Worm (Caenorhabditis elegans): Measurements from ENCODE around the gene Y47D3A.13.

The Y47D3A.13 gene

DNA sequence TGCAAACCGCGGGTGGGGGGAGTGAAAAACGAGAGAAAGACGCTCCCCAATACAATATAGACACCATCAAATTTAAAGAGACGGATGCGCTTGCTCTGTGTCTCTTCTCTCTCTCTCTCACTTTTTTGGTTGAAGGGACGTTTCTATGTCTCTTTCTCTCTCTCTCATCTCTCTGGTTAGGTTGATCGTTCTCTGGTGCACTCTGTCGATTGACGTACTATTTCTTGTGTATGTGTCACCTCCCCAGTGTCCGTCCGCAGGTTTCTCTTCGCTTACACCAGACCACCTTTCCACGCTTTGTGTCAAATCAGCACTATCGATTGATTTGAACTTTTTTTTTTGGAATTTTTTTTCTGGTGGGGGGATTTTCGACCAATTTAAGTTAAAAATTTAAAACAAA, 19.5 kb upstream of the Y47D3A.13 start (continued):
- no peak for TF ChIP-seq K02D7.2 (tag; optimal IDR thresholded peaks at IDR 0.05)
- peak; percentile 76 for TF ChIP-seq ceh-31 (tag; optimal IDR thresholded peaks at IDR 0.05)
- TF ChIP-seq dmd-4 (tag; optimal IDR thresholded peaks at IDR 0.05; ENCODE audit: borderline replicate concordance), result no peak
- no peak for TF ChIP-seq odd-2 (tag; optimal IDR thresholded peaks at IDR 0.05)
- TF ChIP-seq unc-3 (GFP tag; conservative IDR thresholded peaks at IDR 0.05), result no peak
- no peak for TF ChIP-seq unc-3 (tag; optimal IDR thresholded peaks at IDR 0.05)
- TF ChIP-seq C38D4.7 (GFP tag; optimal IDR thresholded peaks at IDR 0.05), result no peak
- peak; percentile 27 for TF ChIP-seq unc-42 (tag; optimal IDR thresholded peaks at IDR 0.05)
- no peak for TF ChIP-seq ets-4 (tag; optimal IDR thresholded peaks at IDR 0.05)
- TF ChIP-seq ztf-16 (tag; optimal IDR thresholded peaks at IDR 0.05), result no peak
- no peak for TF ChIP-seq nhr-11 (tag; optimal IDR thresholded peaks at IDR 0.05)
- TF ChIP-seq ahr-1 (tag; optimal IDR thresholded peaks at IDR 0.05), result no peak
- no peak for TF ChIP-seq tbx-7 (tag; optimal IDR thresholded peaks at IDR 0.05)
- TF ChIP-seq syd-9 (tag; optimal IDR thresholded peaks at IDR 0.05), result no peak
- no peak for TF ChIP-seq ceh-9 (tag; optimal IDR thresholded peaks at IDR 0.05)
- no peak for TF ChIP-seq eyg-1 (tag; optimal IDR thresholded peaks at IDR 0.05)
- TF ChIP-seq hlh-6 (tag; optimal IDR thresholded peaks at IDR 0.05), result no peak
- TF ChIP-seq tbx-2 (tag; optimal IDR thresholded peaks at IDR 0.05), result peak; percentile 56
- TF ChIP-seq ceh-6 (GFP tag; optimal IDR thresholded peaks at IDR 0.05), result no peak
- TF ChIP-seq pag-3 (tag; optimal IDR thresholded peaks at IDR 0.05; ENCODE audit: borderline replicate concordance), result no peak
- TF ChIP-seq hlh-8 (tag; optimal IDR thresholded peaks at IDR 0.05), result peak; percentile 14
- no peak for TF ChIP-seq nhr-232 (tag; optimal IDR thresholded peaks at IDR 0.05)

DNA sequence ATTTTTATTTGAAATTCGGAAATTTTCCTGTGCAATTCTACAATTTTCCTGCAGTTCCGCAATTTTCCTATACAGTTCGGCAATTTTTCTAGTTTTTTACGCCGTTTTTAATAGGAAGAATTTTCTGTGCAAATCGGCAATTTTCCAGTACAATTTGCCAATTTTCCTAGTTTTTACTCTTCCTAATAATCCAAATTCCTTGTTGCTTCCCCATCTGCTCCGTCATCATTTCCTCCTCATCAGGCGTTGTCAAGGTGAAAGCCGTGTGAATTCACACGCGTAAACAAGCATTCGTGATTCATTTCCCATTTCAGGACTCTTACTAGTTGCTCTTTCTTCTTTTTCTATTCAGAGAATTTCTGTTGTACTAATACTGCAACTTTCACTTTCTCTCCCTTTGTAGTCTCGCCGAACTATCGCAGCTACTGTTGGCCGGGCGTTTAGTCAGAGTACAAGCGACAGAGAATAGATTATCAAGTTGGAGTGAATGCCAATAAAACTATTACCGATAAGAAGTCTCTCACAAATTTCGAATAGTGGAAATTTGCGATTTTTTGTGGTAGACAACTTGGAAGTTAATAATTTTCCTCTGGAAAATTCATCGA, 17.8 kb upstream of the Y47D3A.13 start:
- TF ChIP-seq K09A11.1 (tag; optimal IDR thresholded peaks at IDR 0.05; ENCODE audit: insufficient read depth) (no peak), sox-4 (tag; optimal IDR thresholded peaks at IDR 0.05) (no peak), elt-4 (tag; optimal IDR thresholded peaks at IDR 0.05) (no peak), pros-1 (tag; optimal IDR thresholded peaks at IDR 0.05) (no peak), pax-1 (tag; optimal IDR thresholded peaks at IDR 0.05) (no peak), ahr-1 (tag; optimal IDR thresholded peaks at IDR 0.05) (no peak), ama-1 (optimal IDR thresholded peaks at IDR 0.05) (no peak), pha-2 (tag; optimal IDR thresholded peaks at IDR 0.05) (no peak), unc-55 (GFP tag; optimal IDR thresholded peaks at IDR 0.05) (no peak), rnt-1 (tag; optimal IDR thresholded peaks at IDR 0.05) (no peak), sox-2 (GFP tag; IDR thresholded peaks at IDR 0.05) (no peak), ceh-48 (tag; optimal IDR thresholded peaks at IDR 0.05) (no peak), ceh-30 (tag; optimal IDR thresholded peaks at IDR 0.05) (no peak), lin-11 (tag; optimal IDR thresholded peaks at IDR 0.05) (no peak)

DNA sequence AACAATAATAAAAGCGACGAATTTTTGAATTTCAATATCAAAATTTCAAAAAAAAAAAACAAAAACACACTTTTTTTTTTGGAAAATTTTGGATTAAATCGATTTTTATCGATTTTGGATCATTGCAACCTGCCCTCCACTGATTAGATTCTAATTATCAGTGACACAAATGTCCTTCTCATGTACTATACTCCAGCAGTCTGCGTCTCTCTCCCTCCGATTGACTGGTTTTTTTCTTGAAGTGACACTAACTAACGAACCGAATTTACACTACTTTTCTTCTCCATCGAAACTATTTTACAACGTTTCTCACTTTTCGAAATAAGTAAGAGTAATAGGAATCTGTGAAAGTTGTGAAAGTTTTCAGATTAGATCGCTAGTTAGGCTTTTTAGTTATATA, 16.9 kb upstream of the Y47D3A.13 start:
- no peak for TF ChIP-seq ama-1 (optimal IDR thresholded peaks at IDR 0.05)
- TF ChIP-seq elt-2 (tag; optimal IDR thresholded peaks at IDR 0.05), result peak; percentile 51

DNA sequence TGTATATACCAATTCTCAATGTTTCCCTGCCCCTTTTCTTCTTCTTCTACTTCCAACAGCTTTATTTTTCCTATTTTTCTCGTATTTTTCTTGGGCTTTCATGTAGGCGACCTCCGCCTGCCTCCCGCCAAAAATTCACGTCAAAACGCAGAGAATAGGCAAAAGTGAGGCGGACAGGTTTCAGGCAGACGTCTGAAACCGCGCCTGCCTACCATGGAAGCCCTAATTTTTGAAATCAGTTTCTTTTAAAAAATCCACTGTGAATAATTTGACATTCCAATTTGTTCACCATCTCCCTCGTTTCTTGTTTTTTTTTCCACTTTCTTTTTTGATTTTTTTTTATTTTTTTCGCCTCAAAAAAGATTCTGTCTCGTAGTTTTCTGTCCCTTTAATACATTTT, 14.9 kb upstream of the Y47D3A.13 start:
- TF ChIP-seq hlh-13 (GFP tag; optimal IDR thresholded peaks at IDR 0.05) (no peak), ceh-30 (tag; optimal IDR thresholded peaks at IDR 0.05) (no peak), ceh-2 (tag; optimal IDR thresholded peaks at IDR 0.05) (no peak), nhr-232 (tag; optimal IDR thresholded peaks at IDR 0.05) (no peak)
